Worm (Caenorhabditis elegans) whole organism, L1 larva: ENCODE measurements around the gene col-163.

Experiments used
- C34B4.2 ChIP-seq: sonication (generic microtip); optimal IDR thresholded peaks from 2 replicates; lab custom pipeline; 2017; ENCODE audit warnings: mild to moderate bottlenecking, missing genetic modification characterization, missing compliant biosample characterization
- F16B12.6 ChIP-seq: fragments of 150-350 bp; optimal IDR thresholded peaks from 2 replicates; lab custom pipeline; 2014; ENCODE audit warnings: missing biosample characterization, missing genetic modification characterization
- Y116A8C.19 ChIP-seq: sonication (generic microtip); optimal IDR thresholded peaks from 2 replicates; lab custom pipeline; 2016; ENCODE audit warnings: missing compliant biosample characterization, missing genetic modification characterization, borderline replicate concordance
- alr-1 ChIP-seq: fragments of 200-800 bp; sonication (Bioruptor generic); optimal IDR thresholded peaks from 2 replicates; lab custom pipeline; 2018; ENCODE audit warnings: borderline replicate concordance, mild to moderate bottlenecking, missing genetic modification characterization, missing compliant biosample characterization
- aly-2 ChIP-seq: fragments of 150-350 bp; optimal IDR thresholded peaks from 2 replicates; lab custom pipeline; 2014; ENCODE audit warnings: missing biosample characterization, missing genetic modification characterization
- ceh-8 ChIP-seq: fragments of 200-800 bp; sonication (Bioruptor generic); optimal IDR thresholded peaks from 2 replicates; lab custom pipeline; 2018; ENCODE audit warnings: mild to moderate bottlenecking, missing genetic modification characterization, moderate library complexity, missing compliant biosample characterization
- ceh-90 ChIP-seq: sonication (generic microtip); optimal IDR thresholded peaks from 2 replicates; lab custom pipeline; 2016; ENCODE audit warnings: missing genetic modification characterization, missing compliant biosample characterization
- efl-1 ChIP-seq, 4 experiments: fragments of 150-350 bp; optimal IDR thresholded peaks in 3 of 4; peaks in 1 of 4; 1 replicate in 1 of 4; 2 replicates in 3 of 4; lab custom pipeline; 2014; ENCODE audit warnings: missing biosample characterization in 2 of 4, missing genetic modification characterization in 2 of 4, missing genetic modification reagents in 2 of 4
- egl-13 ChIP-seq: sonication (generic microtip); optimal IDR thresholded peaks from 2 replicates; lab custom pipeline; 2016; ENCODE audit warnings: missing genotype, missing genetic modification reagents, missing genetic modification characterization, missing compliant biosample characterization
- egl-27 ChIP-seq, 2 experiments: fragments of 150-350 bp in 1 of 2; sonication (generic microtip); optimal IDR thresholded peaks; 3 replicates each; lab custom pipeline; 2017 to 2018; ENCODE audit warnings: missing biosample characterization in 2 of 2, missing genetic modification characterization in 2 of 2, missing genetic modification reagents in 2 of 2
- elt-3 ChIP-seq, 6 experiments: fragments of 150-350 bp in 1 of 6; sonication (generic microtip); optimal IDR thresholded peaks; 2 replicates each; lab custom pipeline; 2017 to 2018; ENCODE audit warnings: missing biosample characterization in 6 of 6, missing genetic modification characterization in 6 of 6, inconsistent platforms in 1 of 6
- fkh-10 ChIP-seq: sonication (generic microtip); optimal IDR thresholded peaks from 2 replicates; lab custom pipeline; 2017; ENCODE audit warnings: missing biosample characterization, missing genetic modification reagents, missing genetic modification characterization
- fkh-8 ChIP-seq: sonication (generic microtip); optimal IDR thresholded peaks from 2 replicates; lab custom pipeline; 2016; ENCODE audit warnings: mild to moderate bottlenecking, missing genetic modification characterization, missing compliant biosample characterization
- fos-1 ChIP-seq: fragments of 150-350 bp; optimal IDR thresholded peaks from 2 replicates; lab custom pipeline; 2014; ENCODE audit warnings: missing biosample characterization, missing genetic modification characterization
- grh-1 ChIP-seq: fragments of 200-800 bp; sonication (Bioruptor generic); IDR thresholded peaks from 2 replicates; pipeline ENCODE4 v1.3.6; 2022; ENCODE audit warnings: missing genetic modification reagents, missing genetic modification characterization, missing compliant biosample characterization
- hlh-4 ChIP-seq: sonication (generic microtip); optimal IDR thresholded peaks from 2 replicates; lab custom pipeline; 2016; ENCODE audit warnings: mild to moderate bottlenecking, missing genetic modification characterization, missing compliant biosample characterization
- jun-1 ChIP-seq: fragments of 150-350 bp; optimal IDR thresholded peaks from 2 replicates; lab custom pipeline; 2014; ENCODE audit warnings: missing biosample characterization, missing genetic modification reagents, missing genetic modification characterization
- lin-15B ChIP-seq: fragments of 150-350 bp; sonication (generic microtip); optimal IDR thresholded peaks from 3 replicates; lab custom pipeline; 2014; ENCODE audit warnings: missing biosample characterization, missing genetic modification characterization
- lin-35 ChIP-seq, 2 experiments: fragments of 150-350 bp; optimal IDR thresholded peaks; 2 replicates each; lab custom pipeline; 2014; ENCODE audit warnings: missing biosample characterization in 2 of 2, missing genetic modification characterization in 2 of 2, missing genetic modification reagents in 2 of 2
- lin-39 ChIP-seq: fragments of 150-350 bp; optimal IDR thresholded peaks from 2 replicates; lab custom pipeline; 2014; ENCODE audit warnings: missing biosample characterization, missing genetic modification reagents, missing genetic modification characterization
- mab-9 ChIP-seq: fragments of 200-800 bp; sonication (Bioruptor generic); IDR thresholded peaks from 2 replicates; pipeline ENCODE4 v1.3.6; 2022; ENCODE audit warnings: missing genetic modification reagents, missing genetic modification characterization, missing compliant biosample characterization
- nhr-12 ChIP-seq: sonication (generic microtip); optimal IDR thresholded peaks from 2 replicates; lab custom pipeline; 2017; ENCODE audit warnings: missing biosample characterization, missing genetic modification characterization
- nhr-19 ChIP-seq: fragments of 200-800 bp; sonication (Bioruptor generic); conservative IDR thresholded peaks from 2 replicates; pipeline ENCODE4 v1.3.6; 2022; ENCODE audit warnings: missing genetic modification characterization, missing compliant biosample characterization
- nhr-20 ChIP-seq: sonication (generic microtip); optimal IDR thresholded peaks from 2 replicates; lab custom pipeline; 2016; ENCODE audit warnings: mild to moderate bottlenecking, missing genetic modification characterization, missing compliant biosample characterization
- nhr-28 ChIP-seq: fragments of 150-350 bp; optimal IDR thresholded peaks from 2 replicates; lab custom pipeline; 2014; ENCODE audit warnings: missing biosample characterization, missing genetic modification characterization
- nhr-71 ChIP-seq: sonication (generic microtip); optimal IDR thresholded peaks from 2 replicates; lab custom pipeline; 2016; ENCODE audit warnings: mild to moderate bottlenecking, missing genetic modification characterization, moderate library complexity, missing compliant biosample characterization
- nhr-77 ChIP-seq: fragments of 150-350 bp; optimal IDR thresholded peaks from 2 replicates; lab custom pipeline; 2014; ENCODE audit warnings: missing biosample characterization, missing genetic modification characterization
- pqm-1 ChIP-seq: sonication (generic microtip); optimal IDR thresholded peaks from 3 replicates; lab custom pipeline; 2017; ENCODE audit warnings: missing biosample characterization, missing genetic modification characterization
- skn-1 ChIP-seq: fragments of 150-350 bp; optimal IDR thresholded peaks from 2 replicates; lab custom pipeline; 2014; ENCODE audit warnings: missing biosample characterization, missing genetic modification characterization
- sup-37 ChIP-seq: fragments of 200-800 bp; sonication (Bioruptor generic); optimal IDR thresholded peaks from 2 replicates; lab custom pipeline; 2018; ENCODE audit warnings: mild to moderate bottlenecking, missing genetic modification characterization, missing compliant biosample characterization
- swsn-7 ChIP-seq: sonication (generic microtip); optimal IDR thresholded peaks from 2 replicates; lab custom pipeline; 2016; ENCODE audit warnings: missing genetic modification characterization, missing compliant biosample characterization
- tbx-2 ChIP-seq: sonication (generic microtip); optimal IDR thresholded peaks from 2 replicates; lab custom pipeline; 2016; ENCODE audit warnings: missing genetic modification characterization, missing compliant biosample characterization
- unc-98 ChIP-seq: fragments of 200-800 bp; sonication (Bioruptor generic); IDR thresholded peaks from 2 replicates; pipeline ENCODE4 v1.3.6; 2022; ENCODE audit warnings: missing genetic modification characterization, missing compliant biosample characterization
- zip-4 ChIP-seq: fragments of 200-800 bp; sonication (Bioruptor generic); optimal IDR thresholded peaks from 2 replicates; lab custom pipeline; 2018; ENCODE audit warnings: mild to moderate bottlenecking, missing genetic modification characterization, moderate library complexity, missing compliant biosample characterization
- ztf-4 ChIP-seq: fragments of 150-350 bp; optimal IDR thresholded peaks from 2 replicates; lab custom pipeline; 2014; ENCODE audit warnings: missing biosample characterization, missing genetic modification characterization

Gene col-163

DNA sequence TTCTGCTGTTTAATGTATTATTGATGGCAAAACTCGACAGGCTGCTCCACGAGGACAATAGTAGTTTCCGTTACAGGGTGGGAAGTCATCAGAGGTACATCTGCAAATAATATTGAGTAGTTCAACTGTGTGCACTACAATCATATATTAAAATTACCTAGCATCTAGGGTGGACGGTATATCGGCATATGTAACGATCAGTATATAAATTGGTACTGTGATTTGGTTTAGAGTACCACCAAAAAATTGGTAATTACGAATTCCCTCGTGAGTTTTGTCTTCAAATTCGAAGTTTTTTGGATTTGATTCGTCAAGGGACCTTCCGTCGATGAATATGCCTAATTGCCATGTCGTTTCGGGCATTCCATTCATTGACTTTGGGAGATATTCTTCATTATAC is 37.0 kb downstream of the col-163 start, which contains the start of gene ttr-13:
Gene ttr-13, minus strand, starts transcription at position 101 of the 400 bp plus-strand sequence.
- no peak for TF ChIP-seq egl-13 (tag; lab: Kevin White, UChicago)
- TF ChIP-seq elt-3 (tag; optimal IDR thresholded peaks at IDR 0.05; lab: Kevin White, UChicago), result no peak
- no peak for TF ChIP-seq unc-98 (GFP tag; lab: Robert Waterston, UW)
- no peak for TF ChIP-seq ceh-8 (GFP tag; lab: Kevin White, UChicago)
- no peak for TF ChIP-seq jun-1
- no peak for TF ChIP-seq fkh-8 (tag; lab: Kevin White, UChicago)
- no peak for TF ChIP-seq alr-1 (tag; lab: Kevin White, UChicago)
- TF ChIP-seq fos-1, result no peak
- TF ChIP-seq nhr-77 (tag; lab: Kevin White, UChicago), result no peak

DNA sequence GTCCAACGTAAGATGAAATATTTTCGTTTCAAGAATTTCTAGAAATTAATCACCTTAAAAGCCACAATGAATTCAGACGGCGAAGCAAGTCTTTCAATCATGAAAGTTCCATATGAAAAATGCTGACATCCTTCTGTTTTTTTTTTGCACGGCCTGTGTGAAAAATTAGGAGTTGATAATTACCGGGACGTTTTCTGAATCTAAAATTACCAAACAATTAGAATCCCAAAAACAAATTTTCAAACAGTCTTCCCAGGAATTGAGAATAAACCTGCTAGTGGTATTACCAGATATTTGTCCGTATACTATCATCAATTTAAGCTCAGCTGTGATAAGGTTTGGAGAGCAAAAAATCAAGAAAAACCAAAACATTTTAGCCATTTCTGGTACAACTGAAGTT is 38.4 kb downstream of the col-163 start, which contains the start of gene Y44A6B.3:
Gene Y44A6B.3, minus strand, starts transcription at position 101 of the 400 bp plus-strand sequence.
- TF ChIP-seq nhr-12 (tag; lab: Kevin White, UChicago), result no peak
- TF ChIP-seq skn-1 (tag; lab: Kevin White, UChicago), result no peak
- TF ChIP-seq efl-1 (optimal IDR thresholded peaks at IDR 0.05; lab: Kevin White, UChicago), result no peak
- TF ChIP-seq efl-1 (GFP tag; optimal IDR thresholded peaks at IDR 0.05 in 1 of 2; lab: Kevin White, UChicago), result peak in 1 of 2 experiments; percentile 1
- TF ChIP-seq nhr-19 (GFP tag; lab: Robert Waterston, UW), result no peak
- TF ChIP-seq egl-27 (tag; optimal IDR thresholded peaks at IDR 0.05; lab: Kevin White, UChicago), result no peak

DNA sequence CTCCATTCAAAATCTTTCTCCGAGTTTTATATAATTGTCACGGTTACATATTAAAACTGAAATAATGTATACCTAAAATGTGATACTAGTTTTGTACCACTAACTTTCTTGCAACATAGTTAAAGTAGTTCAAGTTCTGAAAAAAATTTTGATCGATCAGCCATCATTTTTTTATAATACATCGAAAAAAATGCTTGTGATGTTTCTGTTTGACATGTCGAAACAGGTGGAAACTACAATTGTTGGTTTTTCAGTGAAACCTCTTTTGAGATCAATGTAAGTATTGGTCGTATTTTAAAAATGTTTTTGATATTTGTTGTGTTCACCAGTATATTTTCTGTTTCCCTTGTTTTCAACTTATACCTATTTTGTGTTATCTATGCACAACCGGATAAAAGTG is 39.4 kb downstream of the col-163 start, which contains the start of gene srxa-14:
Gene srxa-14, plus strand, starts transcription at position 301 of the 400 bp plus-strand sequence.
- TF ChIP-seq lin-39 (no peak), sup-37 (GFP tag; lab: Kevin White, UChicago) (no peak), aly-2 (tag; lab: Kevin White, UChicago) (no peak), lin-15B (no peak), nhr-71 (tag; lab: Kevin White, UChicago) (no peak), ceh-90 (tag; lab: Kevin White, UChicago) (no peak), grh-1 (GFP tag; lab: Robert Waterston, UW) (no peak), F16B12.6 (tag; lab: Kevin White, UChicago) (no peak), zip-4 (no peak)

DNA sequence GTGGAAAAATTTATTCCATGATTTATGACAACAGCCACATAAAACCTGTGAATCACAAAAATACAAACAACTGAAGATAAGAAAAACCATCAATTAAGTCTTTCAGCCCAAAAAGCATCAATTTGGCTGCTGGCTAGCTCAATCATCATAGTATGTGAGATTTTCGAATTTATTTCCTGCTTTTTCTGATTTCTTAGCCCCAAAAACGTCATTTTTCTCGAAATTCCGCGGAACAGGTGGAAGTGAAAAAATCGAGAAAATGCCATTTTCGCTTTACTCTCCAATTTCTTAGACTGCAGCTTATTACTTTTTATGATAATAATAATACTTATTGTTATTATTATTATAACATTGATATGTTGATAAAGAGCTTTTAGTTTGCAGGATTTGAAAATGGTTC is 42.0 kb downstream of the col-163 start, which contains the start of gene srxa-15:
Gene srxa-15, plus strand, starts transcription at position 301 of the 400 bp plus-strand sequence.
- TF ChIP-seq lin-35 (GFP tag; optimal IDR thresholded peaks at IDR 0.05; lab: Kevin White, UChicago) (no peak), Y116A8C.19 (no peak), swsn-7 (tag; lab: Kevin White, UChicago) (no peak), hlh-4 (peak; percentile 60), fkh-8 (tag; lab: Kevin White, UChicago) (peak; percentile 7), ztf-4 (tag; lab: Kevin White, UChicago) (no peak), tbx-2 (tag; lab: Kevin White, UChicago) (no peak), C34B4.2 (tag; lab: Kevin White, UChicago) (no peak), nhr-28 (tag; lab: Kevin White, UChicago) (no peak), pqm-1 (no peak), nhr-20 (no peak), fkh-10 (GFP tag; lab: Kevin White, UChicago) (no peak), efl-1 (optimal IDR thresholded peaks at IDR 0.05; lab: Kevin White, UChicago) (no peak), efl-1 (GFP tag; optimal IDR thresholded peaks at IDR 0.05 in 1 of 2; lab: Kevin White, UChicago) (no peak)

DNA sequence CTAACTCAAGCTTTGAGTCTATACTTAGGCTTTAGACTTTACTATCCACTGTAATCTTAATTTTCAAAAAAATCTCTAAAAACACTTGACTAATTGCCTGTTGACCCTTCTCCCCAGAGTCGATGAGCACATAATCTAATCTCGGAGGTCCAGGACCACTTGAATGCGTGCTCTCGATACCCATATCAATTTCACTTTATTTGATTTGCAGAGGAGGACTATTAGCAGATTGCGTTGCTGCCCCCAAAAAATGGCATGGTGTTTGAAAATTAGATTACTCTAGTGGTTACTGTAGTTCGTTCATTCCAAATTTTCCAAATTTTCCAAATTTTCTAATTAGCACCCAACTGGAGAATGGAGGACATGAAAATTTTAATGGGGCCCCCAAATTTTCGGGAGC is 45.6 kb downstream of the col-163 start:
- TF ChIP-seq skn-1 (tag; lab: Kevin White, UChicago) (no peak), mab-9 (GFP tag; lab: Robert Waterston, UW) (0 out of 2 replicates have a peak, but pooled peaks have one; percentile 10)
